Worm (Caenorhabditis elegans) whole organism, L3 larva: ENCODE measurements around the gene F43E2.11.
A peak's percentile ranks its signal among the peaks of the same experiment; 100 is the strongest.

Experiments
- R02D3.7 ChIP-seq: fragments of 150-350 bp; optimal IDR thresholded peaks from 2 replicates; lab custom pipeline; 2014; ENCODE audit warnings: missing biosample characterization, missing genetic modification characterization
- aly-2 ChIP-seq: fragments of 150-350 bp; optimal IDR thresholded peaks from 2 replicates; lab custom pipeline; 2014; ENCODE audit warnings: missing biosample characterization, missing genetic modification characterization
- ama-1 ChIP-seq: fragments of 150-350 bp; optimal IDR thresholded peaks from 2 replicates; lab custom pipeline; 2018
- ceh-16 ChIP-seq: sonication (generic microtip); optimal IDR thresholded peaks from 2 replicates; lab custom pipeline; 2017; ENCODE audit warnings: missing biosample characterization, missing genetic modification characterization
- ceh-28 ChIP-seq: fragments of 150-350 bp; optimal IDR thresholded peaks from 2 replicates; lab custom pipeline; 2014; ENCODE audit warnings: missing biosample characterization, missing genetic modification reagents, missing genetic modification characterization
- ceh-82 ChIP-seq: fragments of 150-350 bp; optimal IDR thresholded peaks from 2 replicates; lab custom pipeline; 2014; ENCODE audit warnings: missing biosample characterization, missing genetic modification characterization
- ceh-9 ChIP-seq: sonication (generic microtip); optimal IDR thresholded peaks from 2 replicates; lab custom pipeline; 2018; ENCODE audit warnings: missing biosample characterization, missing genetic modification characterization
- daf-12 ChIP-seq: fragments of 150-350 bp; optimal IDR thresholded peaks from 2 replicates; lab custom pipeline; 2014; ENCODE audit warnings: missing biosample characterization, missing genetic modification reagents, missing genetic modification characterization
- egl-5 ChIP-seq: fragments of 150-350 bp; optimal IDR thresholded peaks from 2 replicates; lab custom pipeline; 2017; ENCODE audit warnings: missing biosample characterization, missing genetic modification reagents, missing genetic modification characterization, inconsistent platforms
- elt-1 ChIP-seq: fragments of 150-350 bp; optimal IDR thresholded peaks from 2 replicates; lab custom pipeline; 2014; ENCODE audit warnings: missing biosample characterization, missing genetic modification characterization
- elt-2 ChIP-seq: sonication (generic microtip); optimal IDR thresholded peaks from 2 replicates; lab custom pipeline; 2016; ENCODE audit warnings: missing genetic modification reagents, mild to moderate bottlenecking, missing genetic modification characterization, missing compliant biosample characterization
- elt-3 ChIP-seq, 3 experiments: fragments of 150-350 bp in 1 of 3; sonication (generic microtip) in 2 of 3; optimal IDR thresholded peaks; 2 replicates in 2 of 3; 4 replicates in 1 of 3; lab custom pipeline; 2014 to 2017; ENCODE audit warnings: missing biosample characterization in 3 of 3, missing genetic modification characterization in 3 of 3
- eor-1 ChIP-seq, 2 experiments: fragments of 150-350 bp; optimal IDR thresholded peaks; 2 replicates each; lab custom pipeline; 2014 to 2018; ENCODE audit warnings: missing biosample characterization in 2 of 2, missing genetic modification characterization in 2 of 2
- fkh-10 ChIP-seq: sonication (generic microtip); optimal IDR thresholded peaks from 2 replicates; lab custom pipeline; 2017; ENCODE audit warnings: missing biosample characterization, missing genetic modification reagents, missing genetic modification characterization
- fos-1 ChIP-seq: fragments of 150-350 bp; optimal IDR thresholded peaks from 2 replicates; lab custom pipeline; 2014; ENCODE audit warnings: missing biosample characterization, missing genetic modification characterization
- hmg-11 ChIP-seq: sonication (generic microtip); optimal IDR thresholded peaks from 2 replicates; lab custom pipeline; 2016; ENCODE audit warnings: missing genetic modification characterization, missing compliant biosample characterization
- lin-15B ChIP-seq: fragments of 150-350 bp; optimal IDR thresholded peaks from 2 replicates; lab custom pipeline; 2014; ENCODE audit warnings: missing biosample characterization, missing genetic modification characterization
- lin-39 ChIP-seq: fragments of 150-350 bp; optimal IDR thresholded peaks from 2 replicates; lab custom pipeline; 2018; ENCODE audit warnings: missing biosample characterization, missing genetic modification reagents, missing genetic modification characterization
- lsy-12 ChIP-seq: sonication (generic microtip); optimal IDR thresholded peaks from 2 replicates; lab custom pipeline; 2016; ENCODE audit warnings: mild to moderate bottlenecking, missing genetic modification characterization, missing compliant biosample characterization
- mdl-1 ChIP-seq: fragments of 150-350 bp; optimal IDR thresholded peaks from 2 replicates; lab custom pipeline; 2014; ENCODE audit warnings: missing biosample characterization, missing genetic modification characterization
- mml-1 ChIP-seq: fragments of 150-350 bp; sonication (generic microtip); optimal IDR thresholded peaks from 3 replicates; lab custom pipeline; 2014; ENCODE audit warnings: missing biosample characterization, missing genetic modification characterization
- nfya-1 ChIP-seq: sonication (generic microtip); optimal IDR thresholded peaks from 2 replicates; lab custom pipeline; 2017; ENCODE audit warnings: missing genetic modification characterization, mild to moderate bottlenecking, missing compliant biosample characterization, antibody characterized with exemption, moderate library complexity; ENCODE audit not compliant: insufficient read depth
- nhr-12 ChIP-seq: fragments of 150-350 bp; optimal IDR thresholded peaks from 2 replicates; lab custom pipeline; 2014; ENCODE audit warnings: missing biosample characterization, missing genetic modification characterization
- nhr-23 ChIP-seq: fragments of 150-350 bp; optimal IDR thresholded peaks from 2 replicates; lab custom pipeline; 2014; ENCODE audit warnings: missing biosample characterization, missing genetic modification reagents, missing genetic modification characterization
- nhr-25 ChIP-seq: sonication (generic microtip); optimal IDR thresholded peaks from 2 replicates; lab custom pipeline; 2017; ENCODE audit warnings: missing biosample characterization, missing genetic modification characterization
- nhr-28 ChIP-seq: fragments of 150-350 bp; optimal IDR thresholded peaks from 2 replicates; lab custom pipeline; 2014; ENCODE audit warnings: missing biosample characterization, missing genetic modification characterization
- nhr-43 ChIP-seq: sonication (generic microtip); optimal IDR thresholded peaks from 2 replicates; lab custom pipeline; 2016; ENCODE audit warnings: mild to moderate bottlenecking, missing genetic modification characterization, missing compliant biosample characterization; ENCODE audit not compliant: poor library complexity, severe bottlenecking
- nhr-67 ChIP-seq: fragments of 150-350 bp; optimal IDR thresholded peaks from 2 replicates; lab custom pipeline; 2014; ENCODE audit warnings: missing biosample characterization, missing genetic modification characterization
- nhr-76 ChIP-seq: fragments of 150-350 bp; sonication (generic microtip); optimal IDR thresholded peaks from 5 replicates; lab custom pipeline; 2014; ENCODE audit warnings: missing biosample characterization, missing genetic modification characterization
- nhr-77 ChIP-seq: fragments of 150-350 bp; optimal IDR thresholded peaks from 2 replicates; lab custom pipeline; 2014; ENCODE audit warnings: missing biosample characterization, missing genetic modification characterization
- pha-4 ChIP-seq: fragments of 150-350 bp; optimal IDR thresholded peaks from 2 replicates; lab custom pipeline; 2014; ENCODE audit warnings: missing biosample characterization, missing genetic modification reagents, missing genetic modification characterization
- pqm-1 ChIP-seq: fragments of 150-350 bp; optimal IDR thresholded peaks from 2 replicates; lab custom pipeline; 2017; ENCODE audit warnings: missing biosample characterization, missing genetic modification characterization, inconsistent platforms
- sea-2 ChIP-seq: fragments of 150-350 bp; sonication (generic microtip); optimal IDR thresholded peaks from 4 replicates; lab custom pipeline; 2014; ENCODE audit warnings: missing biosample characterization, missing genetic modification reagents, missing genetic modification characterization
- skn-1 ChIP-seq: fragments of 150-350 bp; optimal IDR thresholded peaks from 2 replicates; lab custom pipeline; 2014; ENCODE audit warnings: missing biosample characterization, missing genetic modification characterization
- snpc-4 ChIP-seq: fragments of 150-350 bp; optimal IDR thresholded peaks from 2 replicates; lab custom pipeline; 2014; ENCODE audit warnings: missing biosample characterization, missing genetic modification characterization
- tbx-2 ChIP-seq: sonication (generic microtip); optimal IDR thresholded peaks from 2 replicates; lab custom pipeline; 2016; ENCODE audit warnings: mild to moderate bottlenecking, missing genetic modification characterization, missing compliant biosample characterization
- unc-39 ChIP-seq: sonication (generic microtip); optimal IDR thresholded peaks from 4 replicates; lab custom pipeline; 2017; ENCODE audit warnings: missing biosample characterization, missing genetic modification characterization
- unc-62 ChIP-seq: fragments of 150-350 bp; sonication (generic microtip); optimal IDR thresholded peaks from 4 replicates; lab custom pipeline; 2014; ENCODE audit warnings: missing biosample characterization, missing genetic modification reagents, missing genetic modification characterization
- ztf-4 ChIP-seq: fragments of 150-350 bp; optimal IDR thresholded peaks from 2 replicates; lab custom pipeline; 2014; ENCODE audit warnings: missing biosample characterization, missing genetic modification characterization

Gene F43E2.11

ce11 chrII:7368761-7369160 is 1.3 kb downstream of the F43E2.11 start, which contains the start of gene F43E2.6:
F43E2.6 (minus strand) TSS chrII:7368861.
- TF ChIP-seq mdl-1 (tag; lab: Kevin White, UChicago): no peak
- no peak for TF ChIP-seq sea-2 (GFP tag; lab: Kevin White, UChicago)
- TF ChIP-seq nhr-25 (tag; lab: Kevin White, UChicago): no peak
- TF ChIP-seq lsy-12 (tag; lab: Kevin White, UChicago): no peak
- TF ChIP-seq ceh-9 (tag; lab: Kevin White, UChicago): no peak
- no peak for TF ChIP-seq lin-39 (tag; lab: Kevin White, UChicago)
- no peak for TF ChIP-seq snpc-4 (tag; lab: Kevin White, UChicago)
- no peak for TF ChIP-seq nhr-12 (tag; lab: Kevin White, UChicago)
- TF ChIP-seq unc-39 (tag; lab: Kevin White, UChicago): no peak
- no peak for TF ChIP-seq tbx-2 (tag; lab: Kevin White, UChicago)
- no peak for TF ChIP-seq nfya-1
- no peak for TF ChIP-seq nhr-28 (tag; lab: Kevin White, UChicago)
- no peak for TF ChIP-seq skn-1
- TF ChIP-seq nhr-77 (tag; lab: Kevin White, UChicago): no peak
- TF ChIP-seq unc-62 (GFP tag; lab: Kevin White, UChicago): no peak
- TF ChIP-seq ztf-4 (tag; lab: Kevin White, UChicago): no peak
- TF ChIP-seq daf-12 (tag; lab: Kevin White, UChicago): no peak
- no peak for TF ChIP-seq fkh-10 (GFP tag; lab: Kevin White, UChicago)
- TF ChIP-seq R02D3.7 (tag; lab: Kevin White, UChicago): no peak
- TF ChIP-seq elt-3 (tag; optimal IDR thresholded peaks at IDR 0.05; lab: Kevin White, UChicago): no peak
- TF ChIP-seq, all 47 proteins: peak for 0

- TF ChIP-seq ceh-28: peak; percentile 57
- no peak for TF ChIP-seq fos-1 (tag; lab: Kevin White, UChicago)
- TF ChIP-seq elt-2 (tag; lab: Kevin White, UChicago): peak; percentile 74
- TF ChIP-seq nhr-25 (tag; lab: Kevin White, UChicago): no peak
- peak; percentile 72 for TF ChIP-seq pqm-1 (tag; lab: Kevin White, UChicago)
- peak; percentile 32 for TF ChIP-seq pha-4
- no peak for TF ChIP-seq lin-39 (tag; lab: Kevin White, UChicago)
- no peak for TF ChIP-seq eor-1 (tag; optimal IDR thresholded peaks at IDR 0.05; lab: Kevin White, UChicago)
- no peak for TF ChIP-seq fkh-10 (GFP tag; lab: Kevin White, UChicago)
- peak; percentile 30 for TF ChIP-seq snpc-4 (tag; lab: Kevin White, UChicago)
- peak; percentile 21 for TF ChIP-seq hmg-11 (tag; lab: Kevin White, UChicago)
- peak; percentile 99 for TF ChIP-seq skn-1
- peak; percentile 70 for TF ChIP-seq nfya-1
- TF ChIP-seq, all 47 proteins: peak for 8
These were observed 6.1 kb downstream of the F43E2.11 start, which contains the start of gene msra-1 for ce11 chrII:7363990-7364455. msra-1 (minus strand) TSS chrII:7364040.

- TF ChIP-seq nhr-25 (tag; lab: Kevin White, UChicago) (no peak), nhr-23 (tag; lab: Kevin White, UChicago) (no peak)
These were observed 11.6 kb downstream of the F43E2.11 start, which contains the start of gene insc-1 for ce11 chrII:7358489-7358943. insc-1 (plus strand) TSS chrII:7358893.

- TF ChIP-seq daf-12 (tag; lab: Kevin White, UChicago) (no peak), elt-3 (tag; optimal IDR thresholded peaks at IDR 0.05; lab: Kevin White, UChicago) (no peak), lin-15B (no peak), elt-1 (tag; lab: Kevin White, UChicago) (no peak), mdl-1 (tag; lab: Kevin White, UChicago) (no peak), aly-2 (tag; lab: Kevin White, UChicago) (no peak), ama-1 (lab: Kevin White, UChicago) (no peak), nhr-43 (tag; lab: Kevin White, UChicago) (no peak), nhr-67 (tag; lab: Kevin White, UChicago) (no peak), egl-5 (tag; lab: Kevin White, UChicago) (no peak), snpc-4 (tag; lab: Kevin White, UChicago) (no peak), skn-1 (no peak), lin-39 (tag; lab: Kevin White, UChicago) (no peak), unc-62 (GFP tag; lab: Kevin White, UChicago) (no peak), ceh-16 (no peak), mml-1 (tag; lab: Kevin White, UChicago) (no peak), nhr-76 (no peak), ztf-4 (tag; lab: Kevin White, UChicago) (no peak), ceh-82 (tag; lab: Kevin White, UChicago) (no peak)
- TF ChIP-seq, all 47 proteins: peak for 0
These were observed 12.9 kb downstream of the F43E2.11 start for ce11 chrII:7357176-7357575.
